Worm (Caenorhabditis elegans) whole organism, L1 larva: Measurements from ENCODE around the gene vha-14.
A peak's percentile ranks its signal among the peaks of the same experiment; 100 is the strongest.

Experiments
- C04F5.9 ChIP-seq: sonication (generic microtip); optimal IDR thresholded peaks from 2 replicates; lab custom pipeline; 2016; ENCODE audit warnings: missing genetic modification characterization, missing compliant biosample characterization
- C16A3.4 ChIP-seq: fragments of 150-350 bp; optimal IDR thresholded peaks from 2 replicates; lab custom pipeline; 2014; ENCODE audit warnings: missing biosample characterization, missing genetic modification characterization
- F16B12.6 ChIP-seq: fragments of 150-350 bp; optimal IDR thresholded peaks from 2 replicates; lab custom pipeline; 2014; ENCODE audit warnings: missing biosample characterization, missing genetic modification characterization
- alr-1 ChIP-seq: fragments of 200-800 bp; sonication (Bioruptor generic); optimal IDR thresholded peaks from 2 replicates; lab custom pipeline; 2018; ENCODE audit warnings: borderline replicate concordance, mild to moderate bottlenecking, missing genetic modification characterization, missing compliant biosample characterization
- blmp-1 ChIP-seq: fragments of 150-350 bp; optimal IDR thresholded peaks from 2 replicates; lab custom pipeline; 2014; ENCODE audit warnings: missing biosample characterization, missing genetic modification characterization
- ceh-82 ChIP-seq, 3 experiments: fragments of 150-350 bp in 1 of 3; sonication (generic microtip) in 2 of 3; optimal IDR thresholded peaks; 2 replicates each; lab custom pipeline; 2014 to 2017; ENCODE audit warnings: missing biosample characterization in 3 of 3, missing genetic modification characterization in 3 of 3
- dpl-1 ChIP-seq, 3 experiments: fragments of 150-350 bp in 2 of 3; sonication (generic microtip) in 1 of 3; optimal IDR thresholded peaks; 2 replicates each; lab custom pipeline; 2014 to 2017; ENCODE audit warnings: missing biosample characterization in 3 of 3, missing genetic modification characterization in 3 of 3, missing genetic modification reagents in 3 of 3
- dsc-1 ChIP-seq: sonication (generic microtip); optimal IDR thresholded peaks from 2 replicates; lab custom pipeline; 2016; ENCODE audit warnings: mild to moderate bottlenecking, missing genetic modification characterization, missing compliant biosample characterization
- efl-1 ChIP-seq, 4 experiments: fragments of 150-350 bp; optimal IDR thresholded peaks in 3 of 4; peaks in 1 of 4; 1 replicate in 1 of 4; 2 replicates in 3 of 4; lab custom pipeline; 2014; ENCODE audit warnings: missing biosample characterization in 2 of 4, missing genetic modification characterization in 2 of 4, missing genetic modification reagents in 2 of 4
- efl-3 ChIP-seq: fragments of 200-800 bp; sonication (Bioruptor generic); optimal IDR thresholded peaks from 2 replicates; lab custom pipeline; 2018; ENCODE audit warnings: mild to moderate bottlenecking, missing genetic modification characterization, missing compliant biosample characterization
- egl-13 ChIP-seq: sonication (generic microtip); optimal IDR thresholded peaks from 2 replicates; lab custom pipeline; 2016; ENCODE audit warnings: missing genotype, missing genetic modification reagents, missing genetic modification characterization, missing compliant biosample characterization
- elt-2 ChIP-seq: sonication (generic microtip); optimal IDR thresholded peaks from 2 replicates; lab custom pipeline; 2016; ENCODE audit warnings: missing genetic modification characterization, mild to moderate bottlenecking, inconsistent platforms, missing compliant biosample characterization, missing genetic modification reagents
- elt-3 ChIP-seq, 6 experiments: fragments of 150-350 bp in 1 of 6; sonication (generic microtip); optimal IDR thresholded peaks; 2 replicates each; lab custom pipeline; 2017 to 2018; ENCODE audit warnings: missing biosample characterization in 6 of 6, missing genetic modification characterization in 6 of 6, inconsistent platforms in 1 of 6
- fkh-4 ChIP-seq: sonication (generic microtip); optimal IDR thresholded peaks from 2 replicates; lab custom pipeline; 2016; ENCODE audit warnings: missing compliant biosample characterization, missing genetic modification characterization, borderline replicate concordance
- fkh-8 ChIP-seq: sonication (generic microtip); optimal IDR thresholded peaks from 2 replicates; lab custom pipeline; 2016; ENCODE audit warnings: mild to moderate bottlenecking, missing genetic modification characterization, missing compliant biosample characterization
- irx-1 ChIP-seq: sonication (generic microtip); optimal IDR thresholded peaks from 2 replicates; lab custom pipeline; 2016; ENCODE audit warnings: missing genetic modification characterization, missing compliant biosample characterization
- isw-1 ChIP-seq: fragments of 200-800 bp; sonication (Bioruptor generic); IDR thresholded peaks from 2 replicates; pipeline ENCODE4 v1.3.6; 2022; ENCODE audit warnings: missing genetic modification characterization, missing compliant biosample characterization
- lin-14 ChIP-seq: fragments of 200-800 bp; sonication (Bioruptor generic); optimal IDR thresholded peaks from 2 replicates; lab custom pipeline; 2018; ENCODE audit warnings: mild to moderate bottlenecking, missing genetic modification characterization, moderate library complexity, missing compliant biosample characterization
- lin-15B ChIP-seq: fragments of 150-350 bp; sonication (generic microtip); optimal IDR thresholded peaks from 3 replicates; lab custom pipeline; 2014; ENCODE audit warnings: missing biosample characterization, missing genetic modification characterization
- lin-35 ChIP-seq, 2 experiments: fragments of 150-350 bp; optimal IDR thresholded peaks; 2 replicates each; lab custom pipeline; 2014; ENCODE audit warnings: missing biosample characterization in 2 of 2, missing genetic modification characterization in 2 of 2, missing genetic modification reagents in 2 of 2
- lir-3 ChIP-seq: sonication (generic microtip); optimal IDR thresholded peaks from 2 replicates; lab custom pipeline; 2016; ENCODE audit warnings: mild to moderate bottlenecking, missing genetic modification characterization, moderate library complexity, missing compliant biosample characterization; ENCODE audit not compliant: poor library complexity
- lsy-2 ChIP-seq, 2 experiments: fragments of 150-350 bp; optimal IDR thresholded peaks; 2 replicates each; lab custom pipeline; 2014; ENCODE audit warnings: missing biosample characterization in 2 of 2, missing genetic modification characterization in 2 of 2
- mab-9 ChIP-seq: fragments of 200-800 bp; sonication (Bioruptor generic); IDR thresholded peaks from 2 replicates; pipeline ENCODE4 v1.3.6; 2022; ENCODE audit warnings: missing genetic modification reagents, missing genetic modification characterization, missing compliant biosample characterization
- mdl-1 ChIP-seq, 2 experiments: fragments of 150-350 bp; optimal IDR thresholded peaks; 2 replicates each; lab custom pipeline; 2014 to 2017; ENCODE audit warnings: missing biosample characterization in 2 of 2, missing genetic modification characterization in 2 of 2, inconsistent platforms in 1 of 2
- nhr-11 ChIP-seq: fragments of 150-350 bp; optimal IDR thresholded peaks from 2 replicates; lab custom pipeline; 2014; ENCODE audit warnings: missing biosample characterization, missing genetic modification characterization
- nhr-12 ChIP-seq: sonication (generic microtip); optimal IDR thresholded peaks from 2 replicates; lab custom pipeline; 2017; ENCODE audit warnings: missing biosample characterization, missing genetic modification characterization
- nhr-20 ChIP-seq: sonication (generic microtip); optimal IDR thresholded peaks from 2 replicates; lab custom pipeline; 2016; ENCODE audit warnings: mild to moderate bottlenecking, missing genetic modification characterization, missing compliant biosample characterization
- nhr-28 ChIP-seq: fragments of 150-350 bp; optimal IDR thresholded peaks from 2 replicates; lab custom pipeline; 2014; ENCODE audit warnings: missing biosample characterization, missing genetic modification characterization
- nhr-47 ChIP-seq: sonication (generic microtip); optimal IDR thresholded peaks from 2 replicates; lab custom pipeline; 2016; ENCODE audit warnings: mild to moderate bottlenecking, missing genetic modification characterization, moderate library complexity, missing compliant biosample characterization
- nhr-71 ChIP-seq: sonication (generic microtip); optimal IDR thresholded peaks from 2 replicates; lab custom pipeline; 2016; ENCODE audit warnings: mild to moderate bottlenecking, missing genetic modification characterization, moderate library complexity, missing compliant biosample characterization
- nhr-85 ChIP-seq: sonication (generic microtip); peaks from one replicate; lab custom pipeline; 2016; ENCODE audit warnings: missing genetic modification characterization, inconsistent platforms, missing compliant biosample characterization
- pag-3 ChIP-seq: sonication (generic microtip); optimal IDR thresholded peaks from 2 replicates; lab custom pipeline; 2017; ENCODE audit warnings: missing genetic modification characterization, mild to moderate bottlenecking, missing compliant biosample characterization, antibody characterized with exemption, borderline replicate concordance; ENCODE audit not compliant: insufficient read depth
- rnt-1 ChIP-seq: sonication (generic microtip); optimal IDR thresholded peaks from 2 replicates; lab custom pipeline; 2016; ENCODE audit warnings: mild to moderate bottlenecking, missing genetic modification characterization, moderate library complexity, missing compliant biosample characterization
- snpc-4 ChIP-seq: fragments of 150-350 bp; optimal IDR thresholded peaks from 2 replicates; lab custom pipeline; 2014; ENCODE audit warnings: missing biosample characterization, missing genetic modification characterization
- snu-23 ChIP-seq: sonication (generic microtip); optimal IDR thresholded peaks from 2 replicates; lab custom pipeline; 2016; ENCODE audit warnings: missing genetic modification characterization, missing compliant biosample characterization
- sup-37 ChIP-seq: fragments of 200-800 bp; sonication (Bioruptor generic); optimal IDR thresholded peaks from 2 replicates; lab custom pipeline; 2018; ENCODE audit warnings: mild to moderate bottlenecking, missing genetic modification characterization, missing compliant biosample characterization
- swsn-7 ChIP-seq: sonication (generic microtip); optimal IDR thresholded peaks from 2 replicates; lab custom pipeline; 2016; ENCODE audit warnings: missing genetic modification characterization, missing compliant biosample characterization
- tlp-1 ChIP-seq: fragments of 150-350 bp; optimal IDR thresholded peaks from 2 replicates; lab custom pipeline; 2014; ENCODE audit warnings: missing biosample characterization, missing genetic modification characterization
- unc-86 ChIP-seq: sonication (generic microtip); optimal IDR thresholded peaks from 2 replicates; lab custom pipeline; 2016; ENCODE audit warnings: missing genetic modification characterization, missing compliant biosample characterization
- xbp-1 ChIP-seq: sonication (generic microtip); optimal IDR thresholded peaks from 2 replicates; lab custom pipeline; 2016; ENCODE audit warnings: missing genetic modification characterization, missing compliant biosample characterization
- zag-1 ChIP-seq: fragments of 150-350 bp; optimal IDR thresholded peaks from 2 replicates; lab custom pipeline; 2014; ENCODE audit warnings: missing biosample characterization, missing genetic modification characterization
- ztf-11 ChIP-seq, 2 experiments: sonication (generic microtip); optimal IDR thresholded peaks; 2 replicates each; lab custom pipeline; 2016 to 2017; ENCODE audit warnings: missing genetic modification characterization in 2 of 2, missing biosample characterization in 1 of 2, missing compliant biosample characterization in 1 of 2

The vha-14 gene

ce11 chrIII:9483716-9484115 is 24.2 kb upstream of the vha-14 start:
- TF ChIP-seq fkh-4 (tag; lab: Kevin White, UChicago) (peak; percentile 58), swsn-7 (peak; percentile 27), nhr-47 (tag; lab: Kevin White, UChicago) (no peak), ceh-82 (tag; optimal IDR thresholded peaks at IDR 0.05; lab: Kevin White, UChicago) (peak in 1 of 3 experiments; percentile 49), tlp-1 (tag; lab: Kevin White, UChicago) (no peak), irx-1 (tag; lab: Kevin White, UChicago) (peak; percentile 19), isw-1 (peak; percentile 15), dpl-1 (GFP tag; optimal IDR thresholded peaks at IDR 0.05; lab: Kevin White, UChicago) (peak in 1 of 3 experiments; percentile 41), nhr-71 (tag; lab: Kevin White, UChicago) (peak; percentile 50), mab-9 (GFP tag; lab: Robert Waterston, UW) (no peak), nhr-85 (tag; lab: Kevin White, UChicago) (no peak), rnt-1 (tag; lab: Kevin White, UChicago) (peak; percentile 40), efl-1 (optimal IDR thresholded peaks at IDR 0.05; lab: Kevin White, UChicago) (peak; percentile 23 to 29), efl-1 (GFP tag; optimal IDR thresholded peaks at IDR 0.05 in 1 of 2; lab: Kevin White, UChicago) (no peak), nhr-20 (tag; lab: Kevin White, UChicago) (peak; percentile 2), dsc-1 (tag; lab: Kevin White, UChicago) (peak; percentile 96), fkh-8 (tag; lab: Kevin White, UChicago) (peak; percentile 38), blmp-1 (no peak), alr-1 (no peak), snu-23 (GFP tag; lab: Kevin White, UChicago) (peak; percentile 24), unc-86 (tag; lab: Kevin White, UChicago) (peak; percentile 20), lsy-2 (tag; optimal IDR thresholded peaks at IDR 0.05; lab: Kevin White, UChicago) (peak in 1 of 2 experiments; percentile 64), lin-35 (GFP tag; optimal IDR thresholded peaks at IDR 0.05; lab: Kevin White, UChicago) (peak in 1 of 2 experiments; percentile 32), xbp-1 (tag; lab: Kevin White, UChicago) (peak; percentile 14), lin-14 (peak; percentile 76), lin-15B (tag; lab: Kevin White, UChicago) (peak; percentile 37)

ce11 chrIII:9485373-9485772 is 22.5 kb upstream of the vha-14 start, which contains the start of gene bre-3:
bre-3 (minus strand) TSS chrIII:9485473.
- no peak for TF ChIP-seq nhr-28 (tag; lab: Kevin White, UChicago)
- TF ChIP-seq C04F5.9: no peak
- TF ChIP-seq F16B12.6 (tag; lab: Kevin White, UChicago): no peak
- TF ChIP-seq nhr-11 (tag; lab: Kevin White, UChicago): no peak
- TF ChIP-seq lir-3 (tag; lab: Kevin White, UChicago): no peak
- TF ChIP-seq nhr-12 (tag; lab: Kevin White, UChicago): no peak
- TF ChIP-seq nhr-20 (tag; lab: Kevin White, UChicago): no peak

ce11 chrIII:9487454-9487853 is 20.4 kb upstream of the vha-14 start:
- TF ChIP-seq elt-2 (peak; percentile 6), dpl-1 (GFP tag; optimal IDR thresholded peaks at IDR 0.05; lab: Kevin White, UChicago) (no peak)

- TF ChIP-seq elt-3 (tag; optimal IDR thresholded peaks at IDR 0.05; lab: Kevin White, UChicago) (no peak), mdl-1 (tag; optimal IDR thresholded peaks at IDR 0.05; lab: Kevin White, UChicago) (no peak), snpc-4 (tag; lab: Kevin White, UChicago) (no peak), efl-3 (GFP tag; lab: Kevin White, UChicago) (no peak), zag-1 (tag; lab: Kevin White, UChicago) (no peak), C16A3.4 (no peak), ztf-11 (tag; optimal IDR thresholded peaks at IDR 0.05; lab: Kevin White, UChicago) (no peak), egl-13 (no peak), sup-37 (GFP tag; lab: Kevin White, UChicago) (no peak), ceh-82 (tag; optimal IDR thresholded peaks at IDR 0.05; lab: Kevin White, UChicago) (no peak), pag-3 (tag; lab: Kevin White, UChicago) (no peak)
Measured at ce11 chrIII:9488027-9488426, 19.9 kb upstream of the vha-14 start.
